Fruit fly (Drosophila melanogaster) whole organism, embryonic: ENCODE data around the gene CG15696.
A peak's percentile ranks its signal among the peaks of the same experiment; 100 is the strongest.

Source experiments
- Atf-2 ChIP-seq: fragments of 200-800 bp; sonication (Bioruptor generic); optimal IDR thresholded peaks from 2 replicates; lab custom pipeline; 2016; ENCODE audit warnings: missing biosample characterization, missing genetic modification characterization
- Bteb2 ChIP-seq: fragments of 200-800 bp; sonication (Bioruptor generic); optimal IDR thresholded peaks from 2 replicates; lab custom pipeline; 2016; ENCODE audit warnings: missing biosample characterization, missing genetic modification characterization
- CG10543 ChIP-seq: fragments of 200-800 bp; sonication (Bioruptor generic); optimal IDR thresholded peaks from 3 replicates; lab custom pipeline; 2017; ENCODE audit warnings: missing biosample characterization, mild to moderate bottlenecking, missing genetic modification characterization, moderate library complexity
- CG11085 ChIP-seq: fragments of 200-800 bp; sonication (Bioruptor generic); IDR thresholded peaks from 2 replicates; pipeline ENCODE4 v1.3.6; 2022; ENCODE audit warnings: missing biosample characterization, missing genetic modification characterization
- CG11247 ChIP-seq: fragments of 200-800 bp; sonication (Bioruptor generic); IDR thresholded peaks from 2 replicates; pipeline ENCODE4 v1.3.6; 2022; ENCODE audit warnings: missing biosample characterization, missing genetic modification characterization
- CG11456 ChIP-seq: fragments of 200-800 bp; sonication (Bioruptor generic); IDR thresholded peaks from 3 replicates; pipeline ENCODE4 v1.3.6; 2022; ENCODE audit warnings: missing biosample characterization, missing genetic modification characterization
- CG13287 ChIP-seq: fragments of 200-800 bp; sonication (Bioruptor generic); IDR thresholded peaks from 2 replicates; pipeline ENCODE4 v1.3.6; 2022; ENCODE audit warnings: missing biosample characterization, missing genetic modification characterization; ENCODE audit not compliant: partially characterized antibody
- CG13424 ChIP-seq: fragments of 200-800 bp; sonication (Bioruptor generic); optimal IDR thresholded peaks from 2 replicates; lab custom pipeline; 2019; ENCODE audit warnings: missing biosample characterization, mild to moderate bottlenecking, missing genetic modification characterization, moderate library complexity
- CG14860 ChIP-seq: fragments of 200-800 bp; sonication (Bioruptor generic); IDR thresholded peaks from 3 replicates; pipeline ENCODE4 v1.3.6; 2022; ENCODE audit warnings: missing biosample characterization, missing genetic modification characterization; ENCODE audit not compliant: partially characterized antibody
- CG17912 ChIP-seq: fragments of 200-800 bp; sonication (Bioruptor generic); optimal IDR thresholded peaks from 2 replicates; lab custom pipeline; 2018; ENCODE audit warnings: missing biosample characterization, mild to moderate bottlenecking, missing genetic modification characterization
- CG18262 ChIP-seq: fragments of 200-800 bp; optimal IDR thresholded peaks from 3 replicates; lab custom pipeline; 2019; ENCODE audit warnings: missing biosample characterization, mild to moderate bottlenecking, missing genetic modification characterization, moderate library complexity
- CG2129 ChIP-seq: fragments of 200-800 bp; sonication (Bioruptor generic); IDR thresholded peaks from 2 replicates; pipeline ENCODE4 v1.3.6; 2022; ENCODE audit warnings: missing biosample characterization, missing genetic modification characterization; ENCODE audit not compliant: partially characterized antibody
- CG33213 ChIP-seq: fragments of 200-800 bp; sonication (Bioruptor generic); optimal IDR thresholded peaks from 3 replicates; lab custom pipeline; 2016; ENCODE audit warnings: missing biosample characterization, missing genetic modification characterization
- CG3407 ChIP-seq: fragments of 200-800 bp; sonication (Bioruptor generic); optimal IDR thresholded peaks from 2 replicates; lab custom pipeline; 2018; ENCODE audit warnings: missing biosample characterization, mild to moderate bottlenecking, missing genetic modification characterization
- CG3838 ChIP-seq: fragments of 200-800 bp; sonication (Bioruptor generic); optimal IDR thresholded peaks from 3 replicates; lab custom pipeline; 2016; ENCODE audit warnings: missing biosample characterization, missing genetic modification characterization
- CG4730 ChIP-seq: fragments of 200-800 bp; sonication (Bioruptor generic); IDR thresholded peaks from 2 replicates; pipeline ENCODE4 v1.3.6; 2022; ENCODE audit warnings: missing biosample characterization, missing genetic modification characterization
- CG6175 ChIP-seq: fragments of 200-800 bp; sonication (Bioruptor generic); IDR thresholded peaks from 3 replicates; pipeline ENCODE4 v1.3.6; 2022; ENCODE audit warnings: missing biosample characterization, missing genetic modification characterization
- CG7271 ChIP-seq: fragments of 200-800 bp; sonication (Bioruptor generic); optimal IDR thresholded peaks from 2 replicates; lab custom pipeline; 2018; ENCODE audit warnings: missing biosample characterization, mild to moderate bottlenecking, missing genetic modification characterization, moderate library complexity
- CG8089 ChIP-seq: fragments of 200-800 bp; sonication (Bioruptor generic); optimal IDR thresholded peaks from 3 replicates; lab custom pipeline; 2016; ENCODE audit warnings: missing biosample characterization, missing genetic modification characterization
- CG8281 ChIP-seq: fragments of 200-800 bp; sonication (Bioruptor generic); optimal IDR thresholded peaks from 2 replicates; lab custom pipeline; 2018; ENCODE audit warnings: missing biosample characterization, mild to moderate bottlenecking, missing genetic modification characterization, moderate library complexity
- CG9727 ChIP-seq: fragments of 200-800 bp; sonication (Bioruptor generic); optimal IDR thresholded peaks from 3 replicates; lab custom pipeline; 2017; ENCODE audit warnings: missing biosample characterization, mild to moderate bottlenecking, missing genetic modification characterization
- CoRest ChIP-seq: fragments of 200-800 bp; sonication (Bioruptor generic); optimal IDR thresholded peaks from 3 replicates; lab custom pipeline; 2018; ENCODE audit warnings: missing biosample characterization, mild to moderate bottlenecking, missing genetic modification characterization, moderate library complexity
- Dip2 ChIP-seq: fragments of 200-800 bp; sonication (Bioruptor generic); IDR thresholded peaks from 2 replicates; pipeline ENCODE4 v1.3.6; 2022; ENCODE audit warnings: missing biosample characterization, missing genetic modification characterization
- Doc2 ChIP-seq: fragments of 200-800 bp; sonication (Bioruptor generic); IDR thresholded peaks from 2 replicates; pipeline ENCODE4 v1.3.6; 2022; ENCODE audit warnings: missing biosample characterization, missing genetic modification characterization
- Dp ChIP-seq: fragments of 200-800 bp; sonication (Bioruptor generic); optimal IDR thresholded peaks from 2 replicates; lab custom pipeline; 2018; ENCODE audit warnings: missing biosample characterization, mild to moderate bottlenecking, missing genetic modification characterization, moderate library complexity
- Ets97D ChIP-seq: fragments of 200-800 bp; sonication (Bioruptor generic); optimal IDR thresholded peaks from 3 replicates; lab custom pipeline; 2016; ENCODE audit warnings: missing biosample characterization, missing genetic modification characterization
- GATAe ChIP-seq: fragments of 200-800 bp; sonication (Bioruptor generic); conservative IDR thresholded peaks from 2 replicates; pipeline ENCODE4 v1.3.6; 2022; ENCODE audit warnings: missing biosample characterization, missing genetic modification characterization
- Hr78 ChIP-seq, 2 experiments: fragments of 200-800 bp in 1 of 2; fragments of >200 bp in 1 of 2; sonication (Bioruptor generic) in 1 of 2; optimal IDR thresholded peaks; 2 replicates each; lab custom pipeline; 2017 to 2019; ENCODE audit warnings: missing biosample characterization in 2 of 2, missing genetic modification characterization in 2 of 2, mild to moderate bottlenecking in 1 of 2, moderate library complexity in 1 of 2
- Hsf ChIP-seq: fragments of 200-800 bp; sonication (Bioruptor generic); optimal IDR thresholded peaks from 3 replicates; lab custom pipeline; 2016; ENCODE audit warnings: missing biosample characterization, missing genetic modification characterization
- Lhr ChIP-seq: fragments of 200-800 bp; sonication (Bioruptor generic); optimal IDR thresholded peaks from 3 replicates; lab custom pipeline; 2017; ENCODE audit warnings: mild to moderate bottlenecking, missing biosample characterization, missing genetic modification reagents, missing genetic modification characterization
- Lpt ChIP-seq: fragments of >200 bp; optimal IDR thresholded peaks from 2 replicates; lab custom pipeline; 2018; ENCODE audit warnings: missing biosample characterization, missing genetic modification characterization
- Meics ChIP-seq: fragments of 200-800 bp; sonication (Bioruptor generic); optimal IDR thresholded peaks from 2 replicates; lab custom pipeline; 2017; ENCODE audit warnings: missing biosample characterization, mild to moderate bottlenecking, missing genetic modification characterization
- PHDP ChIP-seq: fragments of 200-800 bp; sonication (Bioruptor generic); optimal IDR thresholded peaks from 3 replicates; lab custom pipeline; 2018; ENCODE audit warnings: missing biosample characterization, mild to moderate bottlenecking, missing genetic modification characterization, moderate library complexity
- Side ChIP-seq: fragments of 200-800 bp; sonication (Bioruptor generic); optimal IDR thresholded peaks from 2 replicates; lab custom pipeline; 2016; ENCODE audit warnings: missing biosample characterization, missing genetic modification characterization
- ash1 ChIP-seq: fragments of 200-800 bp; sonication (Bioruptor generic); optimal IDR thresholded peaks from 2 replicates; lab custom pipeline; 2018; ENCODE audit warnings: missing biosample characterization, mild to moderate bottlenecking, missing genetic modification characterization
- bab2 ChIP-seq: fragments of 200-800 bp; sonication (Bioruptor generic); optimal IDR thresholded peaks from 2 replicates; lab custom pipeline; 2016; ENCODE audit warnings: missing biosample characterization, missing genetic modification characterization
- chn ChIP-seq: fragments of 200-800 bp; sonication (Bioruptor generic); optimal IDR thresholded peaks from 2 replicates; lab custom pipeline; 2016; ENCODE audit warnings: missing biosample characterization, missing genetic modification characterization
- hbn ChIP-seq: fragments of 200-800 bp; sonication (Bioruptor generic); IDR thresholded peaks from 2 replicates; pipeline ENCODE4 v1.3.6; 2022; ENCODE audit warnings: missing biosample characterization, missing genetic modification characterization; ENCODE audit not compliant: partially characterized antibody
- hkb ChIP-seq, 2 experiments: fragments of 200-800 bp in 1 of 2; fragments of >200 bp in 1 of 2; sonication (Bioruptor generic) in 1 of 2; IDR thresholded peaks in 1 of 2; optimal IDR thresholded peaks in 1 of 2; 2 replicates each; pipeline versions ENCODE4 v1.3.6 to Lab custom; 2017 to 2022; ENCODE audit warnings: missing biosample characterization in 1 of 2, missing genetic modification characterization in 1 of 2
- jigr1 ChIP-seq: fragments of 200-800 bp; sonication (Bioruptor generic); IDR thresholded peaks from 3 replicates; pipeline ENCODE4 v1.3.6; 2022; ENCODE audit warnings: missing biosample characterization, missing genetic modification characterization
- jumu ChIP-seq: fragments of 200-800 bp; sonication (Bioruptor generic); optimal IDR thresholded peaks from 3 replicates; lab custom pipeline; 2016; ENCODE audit warnings: missing biosample characterization, missing genetic modification characterization
- klu ChIP-seq: fragments of 200-800 bp; sonication (Bioruptor generic); IDR thresholded peaks from 2 replicates; pipeline ENCODE4 v1.3.6; 2022; ENCODE audit warnings: missing biosample characterization, missing genetic modification characterization
- psq ChIP-seq: fragments of 200-800 bp; sonication (Bioruptor generic); optimal IDR thresholded peaks from 2 replicates; lab custom pipeline; 2017; ENCODE audit warnings: missing biosample characterization, missing genetic modification characterization
- schlank ChIP-seq: fragments of 200-800 bp; sonication (Bioruptor generic); optimal IDR thresholded peaks from 2 replicates; lab custom pipeline; 2018; ENCODE audit warnings: missing biosample characterization, mild to moderate bottlenecking, missing genetic modification characterization
- seq ChIP-seq: fragments of 200-800 bp; sonication (Bioruptor generic); IDR thresholded peaks from 2 replicates; pipeline ENCODE4 v1.3.6; 2022; ENCODE audit warnings: missing biosample characterization, missing genetic modification characterization
- slbo ChIP-seq: fragments of 200-800 bp; sonication (Bioruptor generic); IDR thresholded peaks from 2 replicates; pipeline ENCODE4 v1.3.6; 2022; ENCODE audit warnings: missing biosample characterization, missing genetic modification characterization
- ssp ChIP-seq: fragments of 200-800 bp; sonication (Bioruptor generic); IDR thresholded peaks from 2 replicates; pipeline ENCODE4 v1.3.6; 2022; ENCODE audit warnings: missing biosample characterization, missing genetic modification characterization
- sug ChIP-seq: fragments of 200-800 bp; optimal IDR thresholded peaks from 2 replicates; lab custom pipeline; 2019; ENCODE audit warnings: missing biosample characterization, mild to moderate bottlenecking, missing genetic modification characterization, moderate library complexity
- tap ChIP-seq: fragments of 200-800 bp; optimal IDR thresholded peaks from 3 replicates; lab custom pipeline; 2019; ENCODE audit warnings: missing biosample characterization, mild to moderate bottlenecking, missing genetic modification characterization, moderate library complexity
- tx ChIP-seq: fragments of 200-800 bp; sonication (Bioruptor generic); optimal IDR thresholded peaks from 2 replicates; lab custom pipeline; 2016; ENCODE audit warnings: missing biosample characterization, missing genetic modification characterization

The CG15696 gene

DNA sequence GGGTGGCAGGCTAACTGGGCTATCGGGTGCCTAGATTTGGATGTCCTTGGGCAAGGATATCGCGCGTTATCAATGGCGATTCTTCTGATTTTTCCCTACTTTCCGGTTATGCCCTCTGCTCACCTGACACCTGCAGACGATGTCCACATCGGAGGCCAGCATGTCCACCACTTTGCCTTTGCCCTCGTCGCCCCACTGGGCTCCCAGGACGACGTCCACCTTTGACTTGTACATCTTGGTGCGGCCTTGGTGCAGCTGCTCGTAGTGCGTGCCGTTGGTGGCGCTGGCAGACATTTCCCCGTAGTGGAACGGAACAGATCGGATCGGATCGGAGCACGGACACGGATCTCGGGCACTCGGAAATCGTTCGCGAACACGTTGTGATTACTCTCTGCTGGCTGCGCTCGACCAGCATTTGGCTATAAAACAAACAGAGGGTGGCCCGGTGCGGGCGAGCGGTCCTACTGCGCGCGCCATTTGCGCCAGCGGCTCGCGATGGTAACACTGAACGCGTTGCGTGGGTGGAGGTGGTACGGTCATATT, 16.6 kb upstream of the CG15696 start, which contains the start of gene Adss (continued):
- TF ChIP-seq jumu (GFP tag; lab: Kevin White, UChicago) (no peak), Meics (peak; percentile 15), CG13287 (GFP tag; lab: Robert Waterston, UW) (no peak; the same call in 1 of the 2 replicates), klu (GFP tag; lab: Robert Waterston, UW) (peak; percentile 93), Atf-2 (GFP tag; lab: Kevin White, UChicago) (no peak), CG2129 (GFP tag; lab: Robert Waterston, UW) (no peak), Side (GFP tag; lab: Kevin White, UChicago) (peak; percentile 43), jigr1 (no peak), sug (peak; percentile 32), Dip2 (GFP tag; lab: Robert Waterston, UW) (no peak), CG11247 (GFP tag; lab: Robert Waterston, UW) (peak; percentile 30; the same call in 1 of the 2 replicates), ssp (GFP tag; lab: Robert Waterston, UW) (no peak), tx (no peak), schlank (no peak), Lpt (GFP tag; lab: Kevin White, UChicago) (peak; percentile 46), CG3407 (GFP tag; lab: Kevin White, UChicago) (no peak), Ets97D (peak; percentile 50), CG3838 (GFP tag; lab: Kevin White, UChicago) (no peak), tap (tag; lab: Kevin White, UChicago) (no peak), CG7271 (no peak), psq (GFP tag; lab: Kevin White, UChicago) (no peak), PHDP (tag; lab: Kevin White, UChicago) (no peak), ash1 (GFP tag; lab: Kevin White, UChicago) (peak; percentile 44), CG11456 (peak; percentile 67; the same call in 1 of the 3 replicates), seq (GFP tag; lab: Robert Waterston, UW) (peak; percentile 41; the same call in 1 of the 2 replicates), Dp (GFP tag; lab: Kevin White, UChicago) (peak; percentile 22), hkb (optimal IDR thresholded peaks at IDR 0.05; lab: Kevin White, UChicago) (no peak), hkb (GFP tag; IDR thresholded peaks at IDR 0.05; lab: Robert Waterston, UW) (peak; percentile 54), CG10543 (GFP tag; lab: Kevin White, UChicago) (peak; percentile 29), CG6175 (GFP tag; lab: Robert Waterston, UW) (no peak), GATAe (GFP tag; lab: Robert Waterston, UW) (no peak), CG8089 (no peak), CG8281 (tag; lab: Kevin White, UChicago) (no peak), CoRest (tag; lab: Kevin White, UChicago) (no peak), CG18262 (tag; lab: Kevin White, UChicago) (no peak), chn (GFP tag; lab: Kevin White, UChicago) (peak; percentile 35), CG14860 (no peak), CG11085 (no peak), CG17912 (GFP tag; lab: Kevin White, UChicago) (peak; percentile 51), slbo (GFP tag; lab: Robert Waterston, UW) (peak; percentile 54), Bteb2 (no peak), CG9727 (GFP tag; lab: Kevin White, UChicago) (peak; percentile 33), CG4730 (no peak), CG33213 (peak; percentile 41), CG13424 (tag; lab: Kevin White, UChicago) (no peak), Doc2 (GFP tag; lab: Robert Waterston, UW) (no peak), Lhr (GFP tag; lab: Kevin White, UChicago) (peak; percentile 52), bab2 (no peak), Hr78 (GFP tag; optimal IDR thresholded peaks at IDR 0.05; lab: Kevin White, UChicago) (no peak), Hsf (GFP tag; lab: Kevin White, UChicago) (no peak), hbn (no peak)
